Fruit fly (Drosophila melanogaster): ENCODE results near the gene Smyd3.

DNA sequence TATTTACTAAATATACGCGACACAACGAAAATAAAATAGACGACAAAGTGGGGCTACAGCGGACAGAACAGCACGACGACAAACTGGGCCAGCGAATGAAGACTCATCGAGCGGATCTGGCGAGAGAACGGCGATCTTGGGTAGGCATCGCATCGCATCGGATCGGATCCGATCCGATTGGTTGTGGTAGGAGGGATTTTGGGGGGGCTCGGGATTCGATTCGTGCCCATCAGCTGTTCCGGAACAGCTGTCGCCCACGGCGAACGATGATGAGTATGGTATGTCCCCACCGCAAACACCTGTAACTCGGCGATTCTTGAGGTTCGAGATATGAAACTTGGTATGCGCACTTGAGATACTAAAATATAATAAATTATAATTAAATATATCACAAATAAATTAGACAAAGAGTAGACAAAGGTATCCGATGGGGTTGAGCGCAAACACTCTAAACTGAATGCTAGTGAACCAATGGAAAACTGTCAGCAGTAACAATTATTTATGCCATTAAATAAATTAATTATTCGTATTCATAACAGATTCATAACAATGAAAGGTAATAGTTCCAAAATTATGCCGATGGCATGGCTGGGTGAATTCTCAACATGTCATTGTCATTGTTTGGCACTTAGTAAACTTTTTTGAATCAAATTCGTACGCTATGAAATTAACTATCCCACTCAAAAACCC lies 28.2 kb downstream of the Smyd3 start, which contains the start of the genes Vha36-3 and AANATL7:
- no peak for TF ChIP-seq CG8159 (tag; optimal IDR thresholded peaks at IDR 0.05)
- TF ChIP-seq CG12605 (GFP tag; IDR thresholded peaks at IDR 0.05), result no peak
- TF ChIP-seq EcR (GFP tag; optimal IDR thresholded peaks at IDR 0.05), result no peak
- TF ChIP-seq CG4496 (GFP tag; IDR thresholded peaks at IDR 0.05), result no peak
- TF ChIP-seq CG17806 (tag; optimal IDR thresholded peaks at IDR 0.05), result no peak
- TF ChIP-seq Snoo (tag; optimal IDR thresholded peaks at IDR 0.05), result no peak
- TF ChIP-seq CG32121 (GFP tag; IDR thresholded peaks at IDR 0.05), result no peak
- TF ChIP-seq CG14655 (GFP tag; optimal IDR thresholded peaks at IDR 0.05), result no peak
- no peak for TF ChIP-seq CG34367 (tag; optimal IDR thresholded peaks at IDR 0.05)
- no peak for TF ChIP-seq CG13204 (GFP tag; optimal IDR thresholded peaks at IDR 0.05)
- TF ChIP-seq CG9948 (tag; optimal IDR thresholded peaks at IDR 0.05), result no peak
- TF ChIP-seq fd96Ca (GFP tag; IDR thresholded peaks at IDR 0.05), result no peak

Data from whole organism, pupa.